Worm (Caenorhabditis elegans): ENCODE data around the gene F41H10.12.

Gene F41H10.12

ce11 chrIV:5385020-5385419, at the start of gene F41H10.12:
F41H10.12 (plus strand) TSS chrIV:5385320.
- TF ChIP-seq R02D3.7 (tag; optimal IDR thresholded peaks at IDR 0.05) (no peak), snpc-4 (tag; optimal IDR thresholded peaks at IDR 0.05) (no peak), unc-39 (tag; optimal IDR thresholded peaks at IDR 0.05) (no peak), tbx-2 (tag; optimal IDR thresholded peaks at IDR 0.05) (no peak), nhr-43 (tag; optimal IDR thresholded peaks at IDR 0.05; ENCODE audit: poor library complexity, severe bottlenecking) (no peak), elt-3 (tag; optimal IDR thresholded peaks at IDR 0.05) (no peak), aly-2 (tag; optimal IDR thresholded peaks at IDR 0.05) (no peak), lin-15B (tag; optimal IDR thresholded peaks at IDR 0.05) (no peak), fkh-10 (GFP tag; optimal IDR thresholded peaks at IDR 0.05) (no peak), jun-1 (tag; optimal IDR thresholded peaks at IDR 0.05) (no peak), skn-1 (tag; optimal IDR thresholded peaks at IDR 0.05) (no peak), nhr-25 (tag; optimal IDR thresholded peaks at IDR 0.05) (no peak), ama-1 (optimal IDR thresholded peaks at IDR 0.05) (no peak), nhr-12 (tag; optimal IDR thresholded peaks at IDR 0.05) (no peak), nhr-28 (tag; optimal IDR thresholded peaks at IDR 0.05) (no peak)

DNA sequence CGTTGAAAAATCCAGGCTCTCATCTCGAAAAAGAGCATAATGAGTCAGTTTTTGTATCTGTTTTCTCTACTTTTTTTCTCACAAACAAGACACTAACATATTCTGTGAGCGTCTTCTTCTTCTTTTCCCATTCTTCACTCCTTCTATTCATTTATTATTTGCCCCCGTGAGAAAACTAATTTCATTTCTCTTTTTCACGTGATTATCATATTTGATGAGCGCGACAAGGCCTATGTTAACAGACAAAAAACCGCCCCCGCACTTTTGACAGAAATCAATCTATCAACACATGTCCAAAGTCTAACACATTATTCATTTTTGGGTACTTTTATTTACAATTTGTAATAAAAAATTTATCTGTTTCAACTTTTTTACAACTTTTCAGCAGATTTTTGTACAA, 47.5 kb upstream of the F41H10.12 start:
- TF ChIP-seq lin-39 (tag; optimal IDR thresholded peaks at IDR 0.05) (no peak), tbx-2 (tag; optimal IDR thresholded peaks at IDR 0.05) (no peak), nhr-43 (tag; optimal IDR thresholded peaks at IDR 0.05; ENCODE audit: poor library complexity, severe bottlenecking) (no peak), skn-1 (tag; optimal IDR thresholded peaks at IDR 0.05) (no peak), jun-1 (tag; optimal IDR thresholded peaks at IDR 0.05) (no peak), zag-1 (tag; optimal IDR thresholded peaks at IDR 0.05) (no peak), lsy-12 (tag; optimal IDR thresholded peaks at IDR 0.05) (no peak), nhr-28 (tag; optimal IDR thresholded peaks at IDR 0.05) (no peak), mml-1 (tag; optimal IDR thresholded peaks at IDR 0.05) (no peak), pqm-1 (tag; optimal IDR thresholded peaks at IDR 0.05) (no peak), ztf-11 (tag; optimal IDR thresholded peaks at IDR 0.05) (no peak), elt-3 (tag; optimal IDR thresholded peaks at IDR 0.05) (no peak), mdl-1 (tag; optimal IDR thresholded peaks at IDR 0.05) (no peak), aly-2 (tag; optimal IDR thresholded peaks at IDR 0.05) (no peak)

DNA sequence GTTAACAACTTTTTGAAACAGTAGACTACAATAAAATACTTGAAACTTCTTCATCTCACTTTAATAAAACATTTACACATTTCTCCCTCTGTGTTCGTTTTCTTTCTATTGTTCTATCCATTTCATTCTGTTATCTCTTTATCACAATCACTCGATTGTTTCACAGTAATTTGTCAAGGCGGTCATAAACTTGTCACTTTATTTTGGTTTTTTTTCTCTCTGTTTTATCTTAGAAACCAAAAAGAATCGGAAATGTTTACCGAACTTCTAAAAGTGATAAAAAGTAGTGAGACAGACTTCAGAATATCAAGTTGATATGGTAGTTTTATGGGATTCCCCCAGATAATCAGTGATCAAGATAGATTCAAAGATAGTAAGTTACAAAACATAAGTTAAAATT, 45.9 kb upstream of the F41H10.12 start, which contains the start of gene Y4C6B.2:
Y4C6B.2 (plus strand) TSS at position 320 of the 400 bp plus-strand sequence.
- peak in 1 of 3 experiments; percentile 24 for TF ChIP-seq elt-3 (tag; optimal IDR thresholded peaks at IDR 0.05)
- TF ChIP-seq nhr-11 (tag; optimal IDR thresholded peaks at IDR 0.05), result no peak
- TF ChIP-seq pha-4 (tag; optimal IDR thresholded peaks at IDR 0.05), result no peak

DNA sequence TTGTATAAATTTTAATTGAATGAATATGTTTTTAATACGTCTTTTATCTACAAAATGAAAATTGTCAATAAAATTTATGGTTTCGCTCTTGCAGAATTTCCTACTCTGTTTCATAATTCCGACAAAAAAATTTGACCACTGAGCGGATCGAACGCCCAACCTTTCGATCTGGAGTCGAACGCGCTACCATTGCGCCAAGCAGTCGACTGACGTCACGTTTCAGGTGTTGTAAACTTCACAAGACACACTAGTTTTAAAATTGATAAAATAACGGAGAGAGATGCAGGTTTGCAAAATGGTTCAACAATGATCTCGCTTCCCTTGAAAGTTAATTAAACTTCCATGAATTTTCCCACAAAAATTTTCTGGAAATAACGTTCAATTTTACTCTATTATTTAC, 41.0 kb upstream of the F41H10.12 start:
- TF ChIP-seq pha-4 (tag; optimal IDR thresholded peaks at IDR 0.05) (no peak), fos-1 (tag; optimal IDR thresholded peaks at IDR 0.05) (no peak), elt-2 (tag; optimal IDR thresholded peaks at IDR 0.05) (peak; percentile 30), pqm-1 (tag; optimal IDR thresholded peaks at IDR 0.05) (peak; percentile 22), fkh-10 (GFP tag; optimal IDR thresholded peaks at IDR 0.05) (no peak), nhr-67 (tag; optimal IDR thresholded peaks at IDR 0.05) (no peak), nfya-1 (tag; optimal IDR thresholded peaks at IDR 0.05; ENCODE audit: insufficient read depth) (peak; percentile 13), nhr-43 (tag; optimal IDR thresholded peaks at IDR 0.05; ENCODE audit: poor library complexity, severe bottlenecking) (peak; percentile 17)

DNA sequence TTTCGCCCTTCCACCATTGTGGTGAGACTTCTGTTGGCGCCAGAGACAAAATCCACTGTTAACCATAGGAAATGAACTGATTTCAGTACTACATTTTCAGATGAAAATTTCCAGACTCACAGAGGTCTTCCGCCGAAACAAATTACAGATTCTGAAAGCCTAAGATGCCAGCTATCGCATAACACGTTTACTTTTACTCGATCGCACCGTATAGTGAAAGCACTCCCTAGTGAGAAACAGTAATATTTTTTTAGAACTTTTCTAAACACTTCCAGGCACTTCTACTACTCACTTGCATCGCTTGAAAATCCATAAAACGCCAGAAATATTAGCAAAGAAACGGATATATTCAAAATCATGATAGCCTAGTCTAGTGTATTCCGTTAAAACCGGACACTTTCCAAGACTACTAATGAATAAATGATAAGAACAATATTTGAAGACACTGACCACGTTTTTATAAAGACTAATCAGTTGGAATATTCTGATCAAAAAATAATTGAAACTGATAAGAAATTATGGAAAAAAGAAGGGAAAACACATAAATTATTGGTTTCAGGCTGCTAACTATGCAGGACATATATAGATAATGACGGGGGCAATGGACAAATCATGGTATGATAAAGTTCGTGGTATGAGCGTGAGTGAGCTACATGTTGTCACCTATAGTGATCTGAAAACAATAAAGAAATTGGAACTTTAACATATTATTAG, 34.5 kb upstream of the F41H10.12 start, which contains the start of gene gba-4:
gba-4 (minus strand) TSS at position 418 of the 714 bp plus-strand sequence.
- TF ChIP-seq pqm-1 (tag; optimal IDR thresholded peaks at IDR 0.05) (peak; percentile 42), elt-2 (tag; optimal IDR thresholded peaks at IDR 0.05) (peak; percentile 81)

DNA sequence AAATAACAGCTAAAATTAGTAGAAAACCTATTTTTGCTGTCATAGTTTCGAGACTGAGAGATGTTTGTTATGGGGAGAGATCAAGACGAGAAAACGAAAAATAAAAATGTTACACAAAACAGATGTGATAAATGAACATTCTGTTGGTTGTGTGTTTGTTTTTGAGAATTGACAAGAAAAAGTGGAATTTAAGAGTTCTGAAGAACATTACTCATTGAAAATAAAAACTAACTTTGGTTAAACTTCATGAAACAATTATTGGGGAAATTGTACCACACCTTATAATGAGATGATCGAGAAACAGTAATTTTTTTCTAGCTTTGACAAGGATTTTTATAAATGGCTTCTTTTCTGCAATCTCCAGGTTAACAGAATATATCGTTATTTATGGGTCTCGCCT, 31.8 kb upstream of the F41H10.12 start, which contains the start of gene Y4C6B.7:
Y4C6B.7 (minus strand) TSS at position 101 of the 400 bp plus-strand sequence.
- TF ChIP-seq mdl-1 (tag; optimal IDR thresholded peaks at IDR 0.05) (no peak), eor-1 (tag; optimal IDR thresholded peaks at IDR 0.05) (no peak), mml-1 (tag; optimal IDR thresholded peaks at IDR 0.05) (no peak), nhr-77 (tag; optimal IDR thresholded peaks at IDR 0.05) (no peak), egl-5 (tag; optimal IDR thresholded peaks at IDR 0.05) (no peak), elt-2 (tag; optimal IDR thresholded peaks at IDR 0.05) (no peak), unc-39 (tag; optimal IDR thresholded peaks at IDR 0.05) (no peak), fkh-10 (GFP tag; optimal IDR thresholded peaks at IDR 0.05) (no peak), ceh-28 (tag; optimal IDR thresholded peaks at IDR 0.05) (no peak), nhr-12 (tag; optimal IDR thresholded peaks at IDR 0.05) (no peak)

Measured in whole organism, L3 larva.